Fruit fly (Drosophila melanogaster): Measurements from ENCODE around the gene jvl.

Gene jvl

dm6 chr3R:14744339-14745129 lies 3.2 kb downstream of the jvl start (continued):
- no peak for TF ChIP-seq disco-r (GFP tag; optimal IDR thresholded peaks at IDR 0.05)
- TF ChIP-seq CG14050 (GFP tag; IDR thresholded peaks at IDR 0.05), result no peak
- no peak for TF ChIP-seq CG6254 (GFP tag; optimal IDR thresholded peaks at IDR 0.05)
- TF ChIP-seq wor (GFP tag; IDR thresholded peaks at IDR 0.05), result peak; percentile 14; the same call in 1 of the 2 replicates
- TF ChIP-seq ranshi (GFP tag; IDR thresholded peaks at IDR 0.05), result no peak
- no peak for TF ChIP-seq Atf-2 (GFP tag; optimal IDR thresholded peaks at IDR 0.05)
- peak; percentile 1 for TF ChIP-seq az2 (GFP tag; optimal IDR thresholded peaks at IDR 0.05)
- no peak for TF ChIP-seq CG14860 (GFP tag; IDR thresholded peaks at IDR 0.05; ENCODE audit: partially characterized antibody)
- no peak for TF ChIP-seq Lhr (GFP tag; optimal IDR thresholded peaks at IDR 0.05)
- no peak for TF ChIP-seq CG8944 (GFP tag; optimal IDR thresholded peaks at IDR 0.05)
- TF ChIP-seq Poxn (GFP tag; IDR thresholded peaks at IDR 0.05), result no peak
- TF ChIP-seq CG6654 (GFP tag; optimal IDR thresholded peaks at IDR 0.05), result no peak
- no peak for TF ChIP-seq Gug (GFP tag; IDR thresholded peaks at IDR 0.05)
- TF ChIP-seq luna (GFP tag; optimal IDR thresholded peaks at IDR 0.05), result no peak
- TF ChIP-seq CG2889 (GFP tag; IDR thresholded peaks at IDR 0.05), result no peak
- no peak for TF ChIP-seq pita (GFP tag; optimal IDR thresholded peaks at IDR 0.05)
- TF ChIP-seq eyg (GFP tag; optimal IDR thresholded peaks at IDR 0.05), result no peak
- TF ChIP-seq Six4 (GFP tag; optimal IDR thresholded peaks at IDR 0.05), result no peak
- TF ChIP-seq Max (GFP tag; optimal IDR thresholded peaks at IDR 0.05), result no peak
- no peak for TF ChIP-seq fd3F (GFP tag; optimal IDR thresholded peaks at IDR 0.05)
- no peak for TF ChIP-seq tll (GFP tag; optimal IDR thresholded peaks at IDR 0.05)
- TF ChIP-seq zfh2 (GFP tag; optimal IDR thresholded peaks at IDR 0.05), result no peak
- TF ChIP-seq hbn (GFP tag; IDR thresholded peaks at IDR 0.05; ENCODE audit: partially characterized antibody), result no peak
- no peak for TF ChIP-seq bowl (GFP tag; IDR thresholded peaks at IDR 0.05)
- TF ChIP-seq tin (GFP tag; optimal IDR thresholded peaks at IDR 0.05), result no peak
- no peak for TF ChIP-seq chm (GFP tag; IDR thresholded peaks at IDR 0.05)
- TF ChIP-seq CG10147 (GFP tag; optimal IDR thresholded peaks at IDR 0.05), result no peak
- TF ChIP-seq CG1233 (GFP tag; optimal IDR thresholded peaks at IDR 0.05), result no peak
- TF ChIP-seq CG17912 (GFP tag; optimal IDR thresholded peaks at IDR 0.05), result no peak
- no peak for TF ChIP-seq CG6854 (GFP tag; optimal IDR thresholded peaks at IDR 0.05)

DNA sequence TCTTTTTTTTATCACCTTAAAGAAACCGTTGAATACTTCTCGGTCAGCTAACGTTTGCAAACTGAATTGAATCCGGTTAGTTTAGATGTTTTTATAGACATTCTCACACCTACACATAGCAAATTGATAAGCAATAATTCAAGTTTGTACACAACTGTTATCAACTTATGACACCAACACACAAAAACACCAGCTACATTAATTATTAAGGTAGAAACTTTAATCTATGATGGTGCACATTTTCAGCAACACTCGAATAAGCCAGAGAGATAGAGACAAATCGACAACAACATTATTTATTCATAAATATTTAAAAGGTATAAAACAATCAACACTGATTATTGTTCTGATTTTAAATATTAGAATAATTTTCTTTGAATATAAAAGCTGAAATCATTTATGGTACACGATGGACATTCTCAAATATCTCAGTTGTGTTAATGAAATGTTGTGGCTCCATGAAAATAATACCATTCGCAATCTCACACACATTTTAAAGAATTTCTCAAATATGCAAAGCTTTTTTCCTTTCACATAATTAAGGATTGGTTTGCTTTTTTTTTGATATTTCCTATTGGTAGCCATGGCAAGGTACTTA lies 6.0 kb downstream of the jvl start:
- no peak for TF ChIP-seq ssp (GFP tag; IDR thresholded peaks at IDR 0.05)
- no peak for TF ChIP-seq D (optimal IDR thresholded peaks at IDR 0.05)
- TF ChIP-seq D (GFP tag; optimal IDR thresholded peaks at IDR 0.05), result no peak
- no peak for TF ChIP-seq CG3726 (GFP tag; IDR thresholded peaks at IDR 0.05)
- no peak for TF ChIP-seq CG18764 (GFP tag; optimal IDR thresholded peaks at IDR 0.05)
- TF ChIP-seq eve (GFP tag; optimal IDR thresholded peaks at IDR 0.05), result peak in 1 of 2 experiments; percentile 36
- no peak for TF ChIP-seq CG8359 (GFP tag; optimal IDR thresholded peaks at IDR 0.05; ENCODE audit: borderline replicate concordance)
- TF ChIP-seq CG12219 (GFP tag; optimal IDR thresholded peaks at IDR 0.05), result no peak
- TF ChIP-seq CG16815 (GFP tag; optimal IDR thresholded peaks at IDR 0.05), result no peak
- no peak for TF ChIP-seq nau (GFP tag; optimal IDR thresholded peaks at IDR 0.05)
- no peak for TF ChIP-seq lola (GFP tag; optimal IDR thresholded peaks at IDR 0.05)
- TF ChIP-seq pnt (GFP tag; optimal IDR thresholded peaks at IDR 0.05), result no peak
- TF ChIP-seq Dek (tag; optimal IDR thresholded peaks at IDR 0.05), result no peak
- TF ChIP-seq bab2 (GFP tag; optimal IDR thresholded peaks at IDR 0.05), result no peak
- no peak for TF ChIP-seq en (GFP tag; optimal IDR thresholded peaks at IDR 0.05)
- peak; percentile 80 for TF ChIP-seq exex (tag; optimal IDR thresholded peaks at IDR 0.05)
- no peak for TF ChIP-seq zfh1 (GFP tag; IDR thresholded peaks at IDR 0.05)
- peak; percentile 46; the same call in 1 of the 2 replicates for TF ChIP-seq GATAe (GFP tag; conservative IDR thresholded peaks at IDR 0.05)
- no peak for TF ChIP-seq gcm (GFP tag; optimal IDR thresholded peaks at IDR 0.05)
- TF ChIP-seq hth (optimal IDR thresholded peaks at IDR 0.05), result no peak
- no peak for TF ChIP-seq CG12659 (GFP tag; optimal IDR thresholded peaks at IDR 0.05)

Measured in whole organism, embryonic.